Worm (Caenorhabditis elegans) whole organism, young adult: ENCODE results near the gene T23F11.6.
A peak's percentile ranks its signal among the peaks of the same experiment; 100 is the strongest.

Source experiments
- B0336.3 ChIP-seq: fragments of 200-800 bp; sonication (Bioruptor generic); IDR thresholded peaks from 2 replicates; pipeline ENCODE4 v1.3.6; 2022; ENCODE audit warnings: missing genetic modification characterization, missing compliant biosample characterization
- F22D6.2 ChIP-seq: sonication (generic microtip); optimal IDR thresholded peaks from 2 replicates; lab custom pipeline; 2016; ENCODE audit warnings: mild to moderate bottlenecking, missing genetic modification characterization, missing compliant biosample characterization
- F57A8.1 ChIP-seq: fragments of 200-800 bp; sonication (Bioruptor generic); optimal IDR thresholded peaks from 2 replicates; lab custom pipeline; 2018; ENCODE audit warnings: mild to moderate bottlenecking, missing genetic modification characterization, moderate library complexity, missing compliant biosample characterization
- K12H6.12 ChIP-seq: fragments of 200-800 bp; sonication (Bioruptor generic); optimal IDR thresholded peaks from 2 replicates; lab custom pipeline; 2018; ENCODE audit warnings: mild to moderate bottlenecking, missing genetic modification characterization, missing compliant biosample characterization
- Y53F4B.3 ChIP-seq: fragments of 200-800 bp; sonication (Bioruptor generic); IDR thresholded peaks from 2 replicates; pipeline ENCODE4 v1.3.6; 2022; ENCODE audit warnings: missing genetic modification reagents, missing genetic modification characterization, missing compliant biosample characterization
- Y67H2A.10 ChIP-seq: fragments of 200-800 bp; sonication (Bioruptor generic); conservative IDR thresholded peaks from 2 replicates; pipeline ENCODE4 v1.3.6; 2022; ENCODE audit warnings: missing genetic modification reagents, missing genetic modification characterization, missing compliant biosample characterization
- aptf-2 ChIP-seq: fragments of 200-800 bp; sonication (Bioruptor generic); conservative IDR thresholded peaks from 2 replicates; pipeline ENCODE4 v1.3.6; 2022; ENCODE audit warnings: missing genetic modification reagents, missing genetic modification characterization, missing compliant biosample characterization
- atf-7 ChIP-seq: sonication (generic microtip); optimal IDR thresholded peaks from 2 replicates; lab custom pipeline; 2017; ENCODE audit warnings: mild to moderate bottlenecking, missing genetic modification characterization, missing compliant biosample characterization
- athp-1 ChIP-seq: sonication (generic microtip); optimal IDR thresholded peaks from 2 replicates; lab custom pipeline; 2017; ENCODE audit warnings: mild to moderate bottlenecking, missing genetic modification characterization, missing compliant biosample characterization
- cebp-1 ChIP-seq, 2 experiments: fragments of 200-800 bp in 1 of 2; sonication (Bioruptor generic) in 1 of 2; sonication (generic microtip) in 1 of 2; IDR thresholded peaks in 1 of 2; optimal IDR thresholded peaks in 1 of 2; 2 replicates each; pipeline versions ENCODE4 v1.3.6 to Lab custom; 2017 to 2022; ENCODE audit warnings: missing compliant biosample characterization in 2 of 2, missing genetic modification characterization in 2 of 2, mild to moderate bottlenecking in 1 of 2, missing genetic modification reagents in 1 of 2, moderate library complexity in 1 of 2
- ceh-27 ChIP-seq: fragments of 200-800 bp; sonication (Bioruptor generic); optimal IDR thresholded peaks from 2 replicates; lab custom pipeline; 2018; ENCODE audit warnings: mild to moderate bottlenecking, missing genetic modification characterization, moderate library complexity, missing compliant biosample characterization
- ceh-40 ChIP-seq: fragments of 200-800 bp; sonication (Bioruptor generic); IDR thresholded peaks from 2 replicates; pipeline ENCODE4 v1.3.6; 2022; ENCODE audit warnings: missing genetic modification characterization, missing compliant biosample characterization
- ceh-58 ChIP-seq: fragments of 200-800 bp; sonication (Bioruptor generic); IDR thresholded peaks from 2 replicates; pipeline ENCODE4 v1.3.6; 2022; ENCODE audit warnings: missing genetic modification characterization, missing compliant biosample characterization
- dox-1 ChIP-seq: fragments of 200-800 bp; sonication (Bioruptor generic); IDR thresholded peaks from 2 replicates; pipeline ENCODE4 v1.3.6; 2022; ENCODE audit warnings: missing genetic modification reagents, missing genetic modification characterization, missing compliant biosample characterization
- dpff-1 ChIP-seq: sonication (generic microtip); optimal IDR thresholded peaks from 2 replicates; lab custom pipeline; 2017; ENCODE audit warnings: mild to moderate bottlenecking, missing genetic modification characterization, missing compliant biosample characterization
- dpl-1 ChIP-seq: fragments of 150-350 bp; optimal IDR thresholded peaks from 2 replicates; lab custom pipeline; 2014; ENCODE audit warnings: missing biosample characterization, missing genetic modification reagents, missing genetic modification characterization
- ekl-4 ChIP-seq: fragments of 200-800 bp; sonication (Bioruptor generic); IDR thresholded peaks from 2 replicates; pipeline ENCODE4 v1.3.6; 2022; ENCODE audit warnings: missing genetic modification reagents, missing genetic modification characterization, missing compliant biosample characterization
- fkh-3 ChIP-seq: sonication (generic microtip); optimal IDR thresholded peaks from 2 replicates; lab custom pipeline; 2016; ENCODE audit warnings: mild to moderate bottlenecking, missing genetic modification characterization, missing compliant biosample characterization
- hrde-1 ChIP-seq: sonication (generic microtip); optimal IDR thresholded peaks from 2 replicates; lab custom pipeline; 2016; ENCODE audit warnings: missing genetic modification characterization, mild to moderate bottlenecking, missing compliant biosample characterization, moderate library complexity, missing genotype, missing genetic modification reagents, borderline replicate concordance
- lin-35 ChIP-seq, 3 experiments: fragments of 150-350 bp in 2 of 3; sonication (generic microtip) in 1 of 3; optimal IDR thresholded peaks; 2 replicates each; lab custom pipeline; 2014 to 2018; ENCODE audit warnings: missing biosample characterization in 3 of 3, missing genetic modification characterization in 3 of 3, missing genetic modification reagents in 3 of 3
- lin-40 ChIP-seq: sonication (generic microtip); optimal IDR thresholded peaks from 2 replicates; lab custom pipeline; 2016; ENCODE audit warnings: missing genetic modification characterization, mild to moderate bottlenecking, missing compliant biosample characterization, missing genotype, missing genetic modification reagents
- madf-3 ChIP-seq: fragments of 200-800 bp; sonication (Bioruptor generic); IDR thresholded peaks from 2 replicates; pipeline ENCODE4 v1.3.6; 2022; ENCODE audit warnings: missing genetic modification reagents, missing genetic modification characterization, missing compliant biosample characterization
- madf-6 ChIP-seq: fragments of 200-800 bp; sonication (Bioruptor generic); IDR thresholded peaks from 2 replicates; pipeline ENCODE4 v1.3.6; 2022; ENCODE audit warnings: missing genetic modification reagents, missing genetic modification characterization, missing compliant biosample characterization
- mcd-1 ChIP-seq: fragments of 200-800 bp; sonication (Bioruptor generic); IDR thresholded peaks from 2 replicates; pipeline ENCODE4 v1.3.6; 2022; ENCODE audit warnings: missing genetic modification reagents, missing genetic modification characterization, missing compliant biosample characterization
- mxl-1 ChIP-seq: sonication (generic microtip); optimal IDR thresholded peaks from 2 replicates; lab custom pipeline; 2016; ENCODE audit warnings: missing genetic modification characterization, missing compliant biosample characterization
- nhr-120 ChIP-seq: fragments of 200-800 bp; sonication (Bioruptor generic); IDR thresholded peaks from 2 replicates; pipeline ENCODE4 v1.3.6; 2022; ENCODE audit warnings: missing genetic modification characterization, missing compliant biosample characterization
- rcor-1 ChIP-seq: fragments of 200-800 bp; sonication (Bioruptor generic); IDR thresholded peaks from 2 replicates; pipeline ENCODE4 v1.3.6; 2022; ENCODE audit warnings: missing genetic modification reagents, missing genetic modification characterization, missing compliant biosample characterization
- somi-1 ChIP-seq: fragments of 200-800 bp; sonication (Bioruptor generic); optimal IDR thresholded peaks from 2 replicates; lab custom pipeline; 2018; ENCODE audit warnings: mild to moderate bottlenecking, missing genetic modification characterization, missing compliant biosample characterization
- unc-62 ChIP-seq: fragments of 150-350 bp; optimal IDR thresholded peaks from 2 replicates; lab custom pipeline; 2014; ENCODE audit warnings: missing biosample characterization, missing genetic modification reagents, missing genetic modification characterization
- xnd-1 ChIP-seq: sonication (generic microtip); optimal IDR thresholded peaks from 2 replicates; lab custom pipeline; 2016; ENCODE audit warnings: missing genotype, missing genetic modification reagents, missing genetic modification characterization, missing compliant biosample characterization
- ztf-22 ChIP-seq: fragments of 200-800 bp; sonication (Bioruptor generic); optimal IDR thresholded peaks from 2 replicates; lab custom pipeline; 2018; ENCODE audit warnings: mild to moderate bottlenecking, missing genetic modification characterization, moderate library complexity, missing compliant biosample characterization
- ztf-25 ChIP-seq: fragments of 200-800 bp; sonication (Bioruptor generic); IDR thresholded peaks from 2 replicates; pipeline ENCODE4 v1.3.6; 2022; ENCODE audit warnings: missing genetic modification reagents, missing genetic modification characterization, missing compliant biosample characterization
- ztf-3 ChIP-seq: fragments of 200-800 bp; sonication (Bioruptor generic); optimal IDR thresholded peaks from 2 replicates; lab custom pipeline; 2018; ENCODE audit warnings: mild to moderate bottlenecking, missing genetic modification characterization, missing compliant biosample characterization

Gene T23F11.6

DNA sequence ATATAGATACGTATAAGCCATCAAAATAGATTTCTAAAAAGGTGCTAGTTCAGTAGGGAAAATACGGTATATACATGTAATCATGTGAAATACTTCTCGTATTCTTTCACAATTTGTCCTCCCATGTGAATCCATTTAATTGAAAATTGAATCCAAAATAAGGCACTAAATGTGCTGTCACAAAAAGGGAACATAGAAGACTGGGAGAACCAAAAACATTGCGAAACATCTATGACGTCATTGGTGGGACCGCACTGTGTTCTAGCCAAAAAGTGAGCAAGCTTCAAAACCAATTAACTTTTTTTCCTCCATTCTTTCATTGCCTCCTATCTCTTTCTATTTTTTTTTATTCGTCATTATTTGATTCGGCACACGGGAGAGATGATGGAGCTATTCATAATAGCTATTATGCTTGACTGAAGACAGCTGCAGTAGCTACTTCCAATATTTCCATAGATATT lies 10.7 kb upstream of the T23F11.6 start, which contains the start of gene cdka-1:
Gene cdka-1 (plus strand): TSS at position 411 of the 461 bp plus-strand sequence.
- no peak for TF ChIP-seq somi-1 (GFP tag; lab: Kevin White, UChicago)
- no peak for TF ChIP-seq cebp-1 (GFP tag; IDR thresholded peaks at IDR 0.05; lab: Robert Waterston, UW)
- peak; percentile 86 for TF ChIP-seq cebp-1 (tag; optimal IDR thresholded peaks at IDR 0.05; lab: Kevin White, UChicago)
- TF ChIP-seq K12H6.12, result peak; percentile 60
- TF ChIP-seq lin-35 (GFP tag; optimal IDR thresholded peaks at IDR 0.05; lab: Kevin White, UChicago), result peak in 1 of 3 experiments; percentile 45
- TF ChIP-seq atf-7, result peak; percentile 47
- TF ChIP-seq, all 124 proteins: peak for 4

DNA sequence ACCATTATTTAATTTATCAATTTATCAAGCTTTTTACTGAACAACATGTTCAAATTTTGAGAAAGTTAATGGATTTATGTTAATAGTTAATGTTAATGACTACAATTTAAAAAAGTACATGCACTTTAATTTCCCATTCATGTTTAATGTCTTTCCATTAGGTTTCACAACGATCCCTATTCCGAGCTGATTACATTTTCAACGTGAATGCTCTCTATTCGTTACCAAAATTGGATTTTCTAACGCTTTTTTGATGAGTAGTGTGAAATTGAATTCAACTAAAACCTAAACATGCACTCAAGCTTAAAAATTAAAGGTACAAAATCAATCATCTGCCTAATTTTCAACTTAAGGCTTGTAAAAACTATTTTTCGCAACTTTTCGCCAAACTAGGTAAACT lies 9.7 kb upstream of the T23F11.6 start:
- TF ChIP-seq fkh-3 (tag; lab: Kevin White, UChicago), result no peak
- no peak for TF ChIP-seq hrde-1
- TF ChIP-seq Y67H2A.10, result no peak
- no peak for TF ChIP-seq ztf-3 (GFP tag; lab: Kevin White, UChicago)
- no peak for TF ChIP-seq ceh-40
- TF ChIP-seq ceh-58 (GFP tag; lab: Robert Waterston, UW), result no peak
- TF ChIP-seq ztf-22 (GFP tag; lab: Kevin White, UChicago), result no peak
- no peak for TF ChIP-seq nhr-120 (GFP tag; lab: Robert Waterston, UW)
- TF ChIP-seq dpl-1 (GFP tag; lab: Kevin White, UChicago), result no peak
- TF ChIP-seq ztf-25 (GFP tag; lab: Robert Waterston, UW), result no peak
- no peak for TF ChIP-seq B0336.3
- no peak for TF ChIP-seq F57A8.1 (GFP tag; lab: Kevin White, UChicago)
- no peak for TF ChIP-seq F22D6.2 (tag; lab: Kevin White, UChicago)
- TF ChIP-seq mxl-1, result no peak
- no peak for TF ChIP-seq athp-1 (tag; lab: Kevin White, UChicago)
- no peak for TF ChIP-seq madf-3 (GFP tag; lab: Robert Waterston, UW)

DNA sequence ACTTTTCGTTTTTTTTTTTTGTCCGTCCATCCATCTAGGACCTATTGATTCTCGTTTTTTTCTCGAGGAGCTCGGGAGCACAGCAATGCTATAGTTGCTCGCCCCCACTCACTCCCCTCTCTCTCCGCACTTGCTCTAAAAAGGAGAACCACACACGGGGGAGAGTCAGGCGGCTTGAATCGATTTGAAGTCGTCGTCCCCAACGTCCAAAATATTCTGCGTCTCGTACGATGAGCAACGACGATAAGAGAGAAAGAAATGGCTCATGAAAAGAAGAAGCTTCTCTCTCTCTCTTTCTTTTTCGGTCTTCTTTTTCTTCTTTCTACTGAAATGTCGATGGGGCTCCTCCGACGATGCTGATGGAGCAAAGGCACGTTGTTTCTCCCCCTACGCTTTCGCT lies 8.7 kb upstream of the T23F11.6 start:
- TF ChIP-seq K12H6.12 (peak; percentile 57), mcd-1 (GFP tag; lab: Robert Waterston, UW) (peak; percentile 16; the same call in 1 of the 2 replicates), aptf-2 (GFP tag; lab: Robert Waterston, UW) (no peak), ztf-3 (GFP tag; lab: Kevin White, UChicago) (no peak), dpff-1 (tag; lab: Kevin White, UChicago) (no peak), cebp-1 (GFP tag; IDR thresholded peaks at IDR 0.05; lab: Robert Waterston, UW) (no peak), cebp-1 (tag; optimal IDR thresholded peaks at IDR 0.05; lab: Kevin White, UChicago) (peak; percentile 39), dox-1 (GFP tag; lab: Robert Waterston, UW) (no peak), rcor-1 (GFP tag; lab: Robert Waterston, UW) (no peak), lin-40 (tag; lab: Kevin White, UChicago) (peak; percentile 13), xnd-1 (no peak), ceh-27 (peak; percentile 41), unc-62 (GFP tag; lab: Kevin White, UChicago) (no peak), ekl-4 (GFP tag; lab: Robert Waterston, UW) (0 out of 2 replicates have a peak, but pooled peaks have one; percentile 25), lin-35 (GFP tag; optimal IDR thresholded peaks at IDR 0.05; lab: Kevin White, UChicago) (peak in 1 of 3 experiments; percentile 51)

DNA sequence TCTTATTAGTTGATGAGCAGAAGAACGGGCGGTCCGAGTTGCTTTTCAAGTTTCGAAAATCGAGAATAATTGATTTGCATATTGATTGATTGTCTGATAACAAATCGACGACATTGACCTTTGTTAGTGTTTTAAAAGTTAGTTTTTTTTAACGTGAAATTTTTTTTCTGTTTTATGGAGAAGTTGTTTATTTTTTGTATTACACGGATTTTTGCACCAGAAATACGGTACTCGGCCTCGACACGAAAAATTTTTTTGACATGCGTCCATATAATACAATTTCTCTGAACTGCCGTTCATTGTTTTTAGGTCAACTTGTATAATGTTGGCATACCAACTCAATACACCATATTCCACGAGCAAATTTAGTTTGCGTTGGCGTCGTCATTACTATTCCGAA lies 7.7 kb upstream of the T23F11.6 start, which contains the start of gene T23F11.2:
Gene T23F11.2 (minus strand): TSS at position 101 of the 400 bp plus-strand sequence.
- TF ChIP-seq madf-6 (GFP tag; lab: Robert Waterston, UW) (no peak), Y53F4B.3 (no peak)
